Worm (Caenorhabditis elegans): ENCODE results near the gene srj-11.
A peak's percentile ranks its signal among the peaks of the same experiment; 100 is the strongest.

The srj-11 gene

DNA sequence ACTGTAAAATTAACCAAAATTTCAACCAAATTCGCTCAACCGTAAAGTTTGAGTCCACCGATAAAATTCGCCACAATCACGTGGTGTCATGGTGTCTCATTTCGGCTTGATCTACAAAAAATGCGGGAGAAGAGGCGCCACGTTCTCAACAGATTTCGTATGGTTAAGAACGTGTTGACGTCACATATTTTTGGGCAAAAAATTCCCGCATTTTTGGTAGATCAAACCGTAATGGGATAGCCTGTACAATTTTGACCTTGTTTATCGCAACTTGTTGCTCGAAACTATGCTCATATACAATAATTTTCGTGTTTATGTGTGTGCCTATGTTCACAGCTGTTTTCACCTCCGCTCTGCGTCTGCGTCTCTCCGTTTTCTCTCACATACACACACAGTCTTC is 32.3 kb upstream of the srj-11 start:
- TF ChIP-seq B0310.2 (tag; optimal IDR thresholded peaks at IDR 0.05) (no peak), ceh-13 (GFP tag; optimal IDR thresholded peaks at IDR 0.05) (no peak)

DNA sequence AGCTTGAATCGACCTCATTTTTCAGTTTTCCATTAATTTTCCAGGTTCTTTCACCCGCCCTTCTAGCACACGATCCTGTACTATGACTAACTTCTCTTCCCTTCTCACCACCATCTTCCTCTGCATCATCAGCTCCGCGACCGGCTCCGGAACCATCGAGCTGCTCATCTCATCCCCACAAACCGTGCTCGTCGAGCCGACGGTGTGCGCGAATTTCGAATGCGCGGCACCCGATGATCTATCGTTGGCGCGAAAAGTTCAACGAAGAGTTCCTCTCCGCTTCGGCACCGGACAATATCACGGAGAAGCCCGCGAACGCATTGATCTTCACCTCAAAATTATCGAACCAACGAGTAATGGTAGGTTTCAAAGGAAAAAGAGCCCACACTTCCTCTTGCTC is 31.1 kb upstream of the srj-11 start, which contains the start of gene apx-1:
Gene apx-1, plus strand, starts transcription at position 50 of the 400 bp plus-strand sequence.
- TF ChIP-seq aly-1 (tag; optimal IDR thresholded peaks at IDR 0.05) (no peak), hmbx-1 (tag; optimal IDR thresholded peaks at IDR 0.05) (no peak), tbx-37 (GFP tag; conservative IDR thresholded peaks at IDR 0.05) (no peak), hmg-4 (GFP tag; optimal IDR thresholded peaks at IDR 0.05) (no peak), F13C5.2 (tag; optimal IDR thresholded peaks at IDR 0.05) (no peak), ama-1 (optimal IDR thresholded peaks at IDR 0.05) (no peak), pes-1 (GFP tag; IDR thresholded peaks at IDR 0.05) (no peak), ceh-36 (tag; optimal IDR thresholded peaks at IDR 0.05) (no peak), scrt-1 (GFP tag; IDR thresholded peaks at IDR 0.05) (no peak), flt-1 (GFP tag; IDR thresholded peaks at IDR 0.05) (no peak), hnd-1 (tag; optimal IDR thresholded peaks at IDR 0.05) (no peak), ceh-13 (GFP tag; optimal IDR thresholded peaks at IDR 0.05) (no peak), tra-4 (tag; optimal IDR thresholded peaks at IDR 0.05) (no peak), sea-1 (GFP tag; conservative IDR thresholded peaks at IDR 0.05) (no peak), tbx-11 (GFP tag; IDR thresholded peaks at IDR 0.05) (no peak), B0310.2 (tag; optimal IDR thresholded peaks at IDR 0.05) (no peak)

DNA sequence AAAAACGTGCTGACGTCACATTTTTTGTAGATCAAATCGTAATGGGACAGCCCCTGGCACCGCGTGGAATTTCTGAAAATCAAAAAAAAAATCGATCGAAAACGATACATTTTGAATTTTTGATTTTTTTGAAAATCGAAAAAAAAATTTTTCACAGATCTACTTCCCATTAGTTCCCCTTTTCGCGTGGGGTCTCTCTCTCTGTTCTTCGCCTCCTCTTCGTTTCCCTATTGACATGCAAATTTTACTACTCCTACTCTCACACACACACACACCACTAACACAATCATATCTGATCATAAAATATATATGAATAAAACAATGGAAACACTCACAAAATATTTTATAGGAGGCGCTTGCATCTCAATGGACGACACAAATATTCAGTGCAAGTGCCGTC is 22.6 kb upstream of the srj-11 start:
- no peak for TF ChIP-seq aly-1 (tag; optimal IDR thresholded peaks at IDR 0.05)
- no peak for TF ChIP-seq flt-1 (GFP tag; IDR thresholded peaks at IDR 0.05)
- no peak for TF ChIP-seq F13C5.2 (tag; optimal IDR thresholded peaks at IDR 0.05)
- TF ChIP-seq hmg-4 (GFP tag; optimal IDR thresholded peaks at IDR 0.05): no peak
- TF ChIP-seq scrt-1 (GFP tag; IDR thresholded peaks at IDR 0.05): no peak
- no peak for TF ChIP-seq sea-1 (GFP tag; conservative IDR thresholded peaks at IDR 0.05)
- no peak for TF ChIP-seq pes-1 (GFP tag; IDR thresholded peaks at IDR 0.05)
- no peak for TF ChIP-seq ceh-36 (tag; optimal IDR thresholded peaks at IDR 0.05)
- no peak for TF ChIP-seq B0310.2 (tag; optimal IDR thresholded peaks at IDR 0.05)
- no peak for TF ChIP-seq ama-1 (optimal IDR thresholded peaks at IDR 0.05)
- no peak for TF ChIP-seq tbx-11 (GFP tag; IDR thresholded peaks at IDR 0.05)
- no peak for TF ChIP-seq ceh-13 (GFP tag; optimal IDR thresholded peaks at IDR 0.05)
- no peak for TF ChIP-seq ets-7 (tag; optimal IDR thresholded peaks at IDR 0.05)
- TF ChIP-seq hnd-1 (tag; optimal IDR thresholded peaks at IDR 0.05): no peak
- TF ChIP-seq tbx-37 (GFP tag; conservative IDR thresholded peaks at IDR 0.05): no peak
- no peak for TF ChIP-seq hmbx-1 (tag; optimal IDR thresholded peaks at IDR 0.05)
- TF ChIP-seq tra-4 (tag; optimal IDR thresholded peaks at IDR 0.05): no peak

DNA sequence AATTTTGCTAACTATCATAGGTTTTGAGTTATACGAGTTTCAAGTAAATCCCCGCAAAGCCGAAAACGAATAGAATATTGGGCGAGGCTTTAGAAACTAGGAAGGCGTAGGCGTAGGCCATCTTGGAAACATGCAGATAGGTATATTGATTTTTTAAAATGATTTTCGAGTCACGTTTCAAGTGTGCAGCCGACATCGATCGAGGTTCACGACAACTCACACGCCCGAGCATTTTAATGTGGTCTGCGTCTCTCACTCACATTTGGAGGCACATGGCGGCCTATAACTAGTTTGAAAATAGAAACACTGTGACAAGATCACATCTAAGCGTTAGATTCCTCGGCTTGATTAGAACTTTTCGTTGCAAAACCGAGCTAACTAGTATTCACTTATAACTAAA is 13.9 kb upstream of the srj-11 start, which contains the start of gene K08D9.2:
Gene K08D9.2, plus strand, starts transcription at position 301 of the 400 bp plus-strand sequence.
- no peak for TF ChIP-seq hnd-1 (tag; optimal IDR thresholded peaks at IDR 0.05)
- no peak for TF ChIP-seq hmg-4 (GFP tag; optimal IDR thresholded peaks at IDR 0.05)
- TF ChIP-seq B0310.2 (tag; optimal IDR thresholded peaks at IDR 0.05): no peak
- no peak for TF ChIP-seq ama-1 (optimal IDR thresholded peaks at IDR 0.05)
- no peak for TF ChIP-seq flt-1 (GFP tag; IDR thresholded peaks at IDR 0.05)
- TF ChIP-seq scrt-1 (GFP tag; IDR thresholded peaks at IDR 0.05): no peak
- no peak for TF ChIP-seq tbx-37 (GFP tag; conservative IDR thresholded peaks at IDR 0.05)
- TF ChIP-seq ceh-13 (GFP tag; optimal IDR thresholded peaks at IDR 0.05): no peak
- no peak for TF ChIP-seq tbx-11 (GFP tag; IDR thresholded peaks at IDR 0.05)
- no peak for TF ChIP-seq ceh-36 (tag; optimal IDR thresholded peaks at IDR 0.05)
- TF ChIP-seq sea-1 (GFP tag; conservative IDR thresholded peaks at IDR 0.05): no peak
- TF ChIP-seq F13C5.2 (tag; optimal IDR thresholded peaks at IDR 0.05): no peak
- TF ChIP-seq tra-4 (tag; optimal IDR thresholded peaks at IDR 0.05): no peak
- TF ChIP-seq ets-7 (tag; optimal IDR thresholded peaks at IDR 0.05): no peak
- TF ChIP-seq pes-1 (GFP tag; IDR thresholded peaks at IDR 0.05): no peak
- TF ChIP-seq hmbx-1 (tag; optimal IDR thresholded peaks at IDR 0.05): no peak
- no peak for TF ChIP-seq aly-1 (tag; optimal IDR thresholded peaks at IDR 0.05)

DNA sequence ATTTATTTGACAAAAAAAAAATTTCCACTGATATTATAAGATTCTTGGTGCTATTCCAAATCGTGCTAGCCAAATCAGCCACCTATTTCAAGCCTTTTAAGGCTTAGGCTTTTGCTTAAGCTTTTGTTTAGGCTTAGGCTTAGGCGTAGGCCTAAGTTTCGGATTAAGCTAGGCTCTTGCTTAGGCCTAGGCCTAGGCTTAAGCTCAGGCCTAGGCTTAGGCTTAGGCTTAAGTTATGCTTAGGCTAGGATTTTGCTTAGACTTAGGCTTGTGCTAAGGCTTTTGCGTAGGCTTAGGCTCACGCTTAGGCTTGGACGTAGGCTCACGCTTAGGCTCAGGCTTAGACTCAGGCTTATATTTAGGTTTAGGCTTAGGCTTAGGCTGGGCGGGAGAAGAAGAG is 11.1 kb upstream of the srj-11 start:
- no peak for TF ChIP-seq hmbx-1 (tag; optimal IDR thresholded peaks at IDR 0.05)
- peak; percentile 62 for TF ChIP-seq ceh-36 (tag; optimal IDR thresholded peaks at IDR 0.05)

DNA sequence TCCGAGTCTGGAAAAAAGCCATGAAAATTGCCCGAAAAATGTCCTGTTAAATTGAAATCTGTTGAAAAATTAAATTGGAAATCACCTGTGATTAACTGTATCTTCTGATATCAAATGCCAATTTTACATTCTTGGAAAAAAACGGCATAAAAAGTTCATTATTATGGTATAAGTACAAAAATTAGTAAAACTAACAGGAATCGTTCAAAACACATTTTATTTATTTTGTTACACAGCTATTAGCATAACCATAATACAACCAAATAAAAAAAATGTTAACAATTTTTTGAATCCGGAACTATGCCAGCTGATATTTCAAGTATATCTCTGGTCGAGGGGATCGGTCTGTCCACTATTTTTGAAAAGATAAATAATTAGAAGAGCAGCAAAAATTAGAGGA is 10.6 kb upstream of the srj-11 start, which contains the start of gene K08D9.10:
Gene K08D9.10, plus strand, starts transcription at position 301 of the 400 bp plus-strand sequence.
- TF ChIP-seq scrt-1 (GFP tag; IDR thresholded peaks at IDR 0.05) (no peak), B0310.2 (tag; optimal IDR thresholded peaks at IDR 0.05) (no peak), ets-7 (tag; optimal IDR thresholded peaks at IDR 0.05) (no peak), ama-1 (optimal IDR thresholded peaks at IDR 0.05) (no peak), hnd-1 (tag; optimal IDR thresholded peaks at IDR 0.05) (no peak), tbx-11 (GFP tag; IDR thresholded peaks at IDR 0.05) (no peak), aly-1 (tag; optimal IDR thresholded peaks at IDR 0.05) (no peak), ceh-36 (tag; optimal IDR thresholded peaks at IDR 0.05) (no peak), sea-1 (GFP tag; conservative IDR thresholded peaks at IDR 0.05) (no peak)

DNA sequence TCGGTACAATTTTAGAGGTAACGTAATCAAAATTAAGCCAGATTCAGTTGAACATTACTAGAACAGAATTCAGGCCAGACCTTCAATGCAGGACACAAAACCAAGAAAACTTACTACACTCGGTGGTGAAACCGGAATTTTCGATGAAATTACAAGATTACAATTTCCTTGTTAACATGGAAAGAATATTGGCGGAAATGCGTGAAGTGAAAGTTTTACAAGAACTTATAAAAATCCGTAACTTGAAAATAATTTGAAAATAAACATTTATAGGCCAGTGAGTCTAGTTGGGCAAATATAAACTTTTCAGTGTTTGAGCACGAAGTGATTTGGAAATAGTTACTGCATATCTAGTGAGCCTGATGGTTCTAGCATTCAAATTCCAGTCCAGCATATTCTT is 6.3 kb upstream of the srj-11 start, which contains the start of gene K08D9.6:
Gene K08D9.6, minus strand, starts transcription at position 101 of the 400 bp plus-strand sequence.
- no peak for TF ChIP-seq tbx-11 (GFP tag; IDR thresholded peaks at IDR 0.05)
- no peak for TF ChIP-seq ceh-13 (GFP tag; optimal IDR thresholded peaks at IDR 0.05)

DNA sequence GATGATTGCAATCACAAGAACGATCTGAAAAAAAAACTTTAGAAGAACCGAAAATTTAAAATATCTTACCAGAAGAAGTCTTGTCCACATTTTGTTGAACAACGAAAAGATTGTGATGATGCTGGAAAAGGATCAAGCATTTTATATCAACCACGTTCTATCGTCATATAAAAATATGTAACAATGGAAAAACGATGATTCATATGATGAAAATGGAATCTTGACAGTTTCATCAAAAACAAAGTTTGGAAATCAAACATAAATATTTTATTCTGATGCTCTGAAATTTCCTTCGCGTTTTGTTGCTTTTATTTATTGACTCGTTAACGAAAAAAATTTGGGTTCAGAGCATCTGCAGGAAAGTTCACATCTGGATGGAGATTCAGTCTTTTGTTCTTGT is 4.6 kb upstream of the srj-11 start, which contains the start of the genes K08D9.9 and str-16:
Gene K08D9.9, minus strand, starts transcription at position 101 of the 400 bp plus-strand sequence.
Gene str-16, plus strand, starts transcription at position 266 of the 400 bp plus-strand sequence.
- TF ChIP-seq hnd-1 (tag; optimal IDR thresholded peaks at IDR 0.05) (no peak), F13C5.2 (tag; optimal IDR thresholded peaks at IDR 0.05) (no peak), tbx-11 (GFP tag; IDR thresholded peaks at IDR 0.05) (no peak), ceh-36 (tag; optimal IDR thresholded peaks at IDR 0.05) (no peak), hmbx-1 (tag; optimal IDR thresholded peaks at IDR 0.05) (no peak), aly-1 (tag; optimal IDR thresholded peaks at IDR 0.05) (no peak), scrt-1 (GFP tag; IDR thresholded peaks at IDR 0.05) (no peak), ceh-13 (GFP tag; optimal IDR thresholded peaks at IDR 0.05) (no peak), hmg-4 (GFP tag; optimal IDR thresholded peaks at IDR 0.05) (no peak), sea-1 (GFP tag; conservative IDR thresholded peaks at IDR 0.05) (no peak), flt-1 (GFP tag; IDR thresholded peaks at IDR 0.05) (no peak), tra-4 (tag; optimal IDR thresholded peaks at IDR 0.05) (no peak), B0310.2 (tag; optimal IDR thresholded peaks at IDR 0.05) (no peak), tbx-37 (GFP tag; conservative IDR thresholded peaks at IDR 0.05) (no peak)
